Fruit fly (Drosophila melanogaster): ENCODE results near the gene ema.

- no peak for TF ChIP-seq chn (GFP tag; optimal IDR thresholded peaks at IDR 0.05)
- TF ChIP-seq ATbp (GFP tag; optimal IDR thresholded peaks at IDR 0.05), result no peak
- no peak for TF ChIP-seq CG30020 (tag; optimal IDR thresholded peaks at IDR 0.05)
- no peak for TF ChIP-seq CG12391 (tag; optimal IDR thresholded peaks at IDR 0.05)
- no peak for TF ChIP-seq Rfx (GFP tag; IDR thresholded peaks at IDR 0.05)
- no peak for TF ChIP-seq Gsc (GFP tag; IDR thresholded peaks at IDR 0.05)
- no peak for TF ChIP-seq prd (optimal IDR thresholded peaks at IDR 0.05)
- TF ChIP-seq prd (GFP tag; IDR thresholded peaks at IDR 0.05), result no peak
- TF ChIP-seq Blimp-1 (GFP tag; optimal IDR thresholded peaks at IDR 0.05), result no peak
- TF ChIP-seq CG17912 (GFP tag; optimal IDR thresholded peaks at IDR 0.05), result no peak
- no peak for TF ChIP-seq Lhr (GFP tag; optimal IDR thresholded peaks at IDR 0.05)
- no peak for TF ChIP-seq CG14050 (GFP tag; IDR thresholded peaks at IDR 0.05)
Measured at dm6 chr3R:16485487-16486233, 44.2 kb upstream of the ema start.
